Worm (Caenorhabditis elegans): ENCODE results near the gene mdt-4.

mdt-4 gene

DNA sequence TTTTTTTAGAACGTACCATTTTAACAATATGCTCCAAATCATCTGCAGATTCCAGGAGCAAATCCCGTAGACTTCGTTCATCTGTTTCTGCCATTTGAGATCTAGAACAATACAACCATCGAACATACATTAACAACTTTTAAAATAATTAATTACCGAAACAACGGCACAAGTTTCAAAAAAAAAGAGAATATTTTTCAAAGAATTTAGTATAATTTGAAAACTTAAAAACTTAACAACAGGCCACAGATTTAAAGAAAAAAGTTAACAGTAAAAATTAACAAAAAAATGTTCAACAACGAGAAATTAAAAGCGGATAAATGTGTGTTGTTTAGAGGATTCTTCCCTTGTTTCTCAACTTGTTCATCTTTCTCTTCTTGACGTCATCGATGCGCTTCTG lies at the start of gene mdt-4:
TSS of gene mdt-4 (minus strand) at position 101 of the 400 bp plus-strand sequence.
- no peak for TF ChIP-seq unc-62 (GFP tag; optimal IDR thresholded peaks at IDR 0.05)

ce11 chrII:4992977-4993376 lies 49.2 kb upstream of the mdt-4 start, which contains the start of gene pigb-1:
Gene pigb-1 (minus strand): TSS chrII:4993077.
- TF ChIP-seq unc-62 (GFP tag; optimal IDR thresholded peaks at IDR 0.05) = no peak

- no peak for TF ChIP-seq unc-62 (GFP tag; optimal IDR thresholded peaks at IDR 0.05)
These were observed 46.1 kb upstream of the mdt-4 start, which contains the start of gene T27F7.12 for ce11 chrII:4989802-4990201. Gene T27F7.12 (plus strand): TSS chrII:4990102.

DNA sequence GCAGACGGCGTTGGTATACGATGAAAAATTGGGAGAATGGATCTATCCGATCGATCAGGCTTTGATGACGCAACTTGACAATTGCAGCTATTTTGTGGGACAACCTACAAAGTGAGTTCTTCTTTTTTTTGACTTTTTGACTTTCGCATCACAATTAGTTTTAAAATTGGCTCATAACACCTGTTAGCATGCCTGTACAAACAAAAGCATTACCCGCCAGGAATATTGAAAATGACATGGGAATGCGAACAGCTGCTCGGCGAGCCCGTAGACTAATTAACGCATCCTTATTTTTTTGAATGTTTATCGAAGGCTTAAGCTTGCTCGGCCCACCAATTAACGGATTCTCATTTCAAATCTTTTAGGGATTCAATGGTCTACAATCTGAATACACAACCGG lies 43.5 kb upstream of the mdt-4 start:
- no peak for TF ChIP-seq unc-62 (GFP tag; optimal IDR thresholded peaks at IDR 0.05)

ce11 chrII:4986664-4987063 lies 42.9 kb upstream of the mdt-4 start:
- no peak for TF ChIP-seq unc-62 (GFP tag; optimal IDR thresholded peaks at IDR 0.05)

DNA sequence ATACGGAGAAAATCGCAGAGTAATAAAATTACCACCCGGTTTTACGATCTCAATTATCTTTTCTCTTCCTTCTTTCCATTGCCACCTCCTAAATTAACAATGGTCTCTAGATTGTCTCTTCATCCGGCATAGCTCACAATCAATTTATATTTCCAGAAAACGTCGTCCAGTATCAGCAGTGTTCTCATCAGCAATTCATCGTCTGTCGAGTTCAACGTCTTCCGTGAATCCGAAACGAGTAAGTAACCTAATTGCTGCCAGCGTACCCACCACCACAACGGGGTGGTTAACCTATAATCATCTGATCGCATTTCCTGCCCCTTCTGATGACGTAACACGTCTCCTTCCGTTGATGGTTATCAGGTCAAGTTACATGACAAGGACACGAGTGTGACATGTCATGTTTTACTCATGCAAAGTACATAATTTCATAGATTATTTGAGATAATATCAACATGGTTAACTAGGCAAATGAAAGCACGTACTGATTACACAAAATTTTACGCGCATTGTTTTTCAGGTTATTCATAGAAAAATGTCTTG lies 42.3 kb upstream of the mdt-4 start:
- TF ChIP-seq unc-62 (GFP tag; optimal IDR thresholded peaks at IDR 0.05) = no peak

- no peak for TF ChIP-seq unc-62 (GFP tag; optimal IDR thresholded peaks at IDR 0.05)
These were observed 40.4 kb upstream of the mdt-4 start for ce11 chrII:4984151-4984550.

- TF ChIP-seq unc-62 (GFP tag; optimal IDR thresholded peaks at IDR 0.05) = no peak
These were observed 38.1 kb upstream of the mdt-4 start for ce11 chrII:4981682-4982404.

DNA sequence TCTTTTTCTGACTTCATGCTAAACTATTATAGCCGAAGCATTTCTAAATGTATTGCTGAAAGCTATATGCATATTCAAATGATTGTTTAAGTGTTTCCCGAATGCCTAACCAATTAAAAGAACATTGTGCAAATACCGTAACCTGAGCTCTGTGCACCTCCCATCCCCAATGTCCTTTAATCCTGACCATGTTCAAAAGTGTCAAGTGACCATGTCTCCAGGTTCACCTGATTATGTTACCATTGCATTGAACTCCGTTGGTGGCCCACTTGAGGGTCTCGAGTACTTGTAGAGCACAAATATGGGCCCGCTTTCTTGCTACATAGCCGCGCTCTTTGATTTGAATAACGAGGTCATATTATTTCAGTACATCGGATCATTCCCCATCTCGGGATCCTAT lies 31.6 kb upstream of the mdt-4 start:
- TF ChIP-seq unc-62 (GFP tag; optimal IDR thresholded peaks at IDR 0.05) = no peak

DNA sequence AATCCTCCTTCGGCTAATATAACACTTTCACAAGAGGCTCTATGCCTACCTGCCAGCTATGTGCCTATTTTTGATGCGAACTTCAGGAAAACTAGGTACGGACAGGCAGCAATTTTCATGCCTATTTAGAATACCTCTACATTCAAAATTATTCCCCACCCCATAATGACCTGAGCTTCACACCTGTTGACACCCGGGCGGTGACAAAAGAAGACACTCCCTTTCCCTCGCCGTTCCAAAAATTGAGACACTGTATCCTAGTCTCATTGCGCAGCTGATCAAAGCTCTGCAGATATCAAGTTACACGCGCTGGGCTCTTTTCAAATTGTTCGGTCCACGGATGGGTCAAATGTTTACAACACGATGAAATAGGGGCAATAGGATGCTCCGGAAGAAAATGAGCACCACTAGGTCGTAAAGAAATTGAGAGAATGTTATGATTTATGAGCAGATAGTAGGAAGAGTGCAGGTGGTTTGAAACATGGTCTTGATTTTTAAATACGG lies 30.8 kb upstream of the mdt-4 start:
- TF ChIP-seq unc-62 (GFP tag; optimal IDR thresholded peaks at IDR 0.05) = no peak

DNA sequence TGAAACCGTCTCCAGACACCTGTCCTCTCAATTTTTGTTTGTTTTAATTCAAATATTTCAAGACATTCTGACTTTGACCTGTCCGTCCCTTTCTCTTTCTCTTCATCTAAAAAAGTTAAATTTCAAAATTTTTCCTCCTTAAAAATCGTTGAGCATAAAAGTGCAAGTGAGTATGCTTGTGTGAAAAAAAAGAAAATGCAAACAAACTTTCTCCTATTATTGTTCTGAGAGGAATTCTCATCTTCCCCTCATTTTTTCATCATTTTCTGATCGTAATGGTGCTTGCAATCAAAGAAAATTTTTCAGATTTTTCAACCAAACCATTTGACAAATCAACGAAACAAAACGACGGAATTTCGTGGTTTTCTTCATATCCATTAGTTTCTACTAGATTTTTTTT lies 25.1 kb upstream of the mdt-4 start, which contains the start of gene shc-2:
TSS of gene shc-2 (plus strand) at position 301 of the 400 bp plus-strand sequence.
- no peak for TF ChIP-seq unc-62 (GFP tag; optimal IDR thresholded peaks at IDR 0.05)

- TF ChIP-seq unc-62 (GFP tag; optimal IDR thresholded peaks at IDR 0.05) = no peak
These were observed 23.9 kb upstream of the mdt-4 start for ce11 chrII:4967636-4968035.

DNA sequence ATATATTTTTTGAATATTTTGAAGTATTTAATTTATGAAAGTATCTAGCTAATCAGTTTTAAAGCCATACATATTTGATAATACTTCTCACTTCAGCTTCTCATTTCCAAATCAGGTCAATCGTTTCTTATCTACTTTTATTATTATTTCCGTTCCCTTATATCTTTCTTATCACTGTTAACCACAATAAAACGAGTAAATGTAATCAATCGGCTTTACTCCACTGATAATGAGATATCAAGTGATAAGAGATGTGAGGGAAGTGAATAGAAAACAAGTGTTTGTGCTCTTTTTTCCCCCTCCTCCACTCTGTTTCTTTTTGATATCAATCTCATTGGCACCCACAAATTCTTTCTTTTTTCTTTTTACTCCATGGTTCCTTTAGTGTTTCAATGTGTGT lies 22.8 kb upstream of the mdt-4 start:
- no peak for TF ChIP-seq unc-62 (GFP tag; optimal IDR thresholded peaks at IDR 0.05)

- no peak for TF ChIP-seq unc-62 (GFP tag; optimal IDR thresholded peaks at IDR 0.05)
These were observed 16.9 kb upstream of the mdt-4 start for ce11 chrII:4960690-4961089.

- TF ChIP-seq unc-62 (GFP tag; optimal IDR thresholded peaks at IDR 0.05) = no peak
These were observed 16.0 kb upstream of the mdt-4 start, which contains the start of gene ulp-2 for ce11 chrII:4959719-4960118. Gene ulp-2 (minus strand): TSS chrII:4959876.

ce11 chrII:4955353-4955752 lies 11.6 kb upstream of the mdt-4 start, which contains the start of gene pbs-3:
Gene pbs-3 (minus strand): TSS chrII:4955427.
- TF ChIP-seq unc-62 (GFP tag; optimal IDR thresholded peaks at IDR 0.05) = no peak
